Fruit fly (Drosophila melanogaster): ENCODE measurements around the gene CG14275.

Gene CG14275

DNA sequence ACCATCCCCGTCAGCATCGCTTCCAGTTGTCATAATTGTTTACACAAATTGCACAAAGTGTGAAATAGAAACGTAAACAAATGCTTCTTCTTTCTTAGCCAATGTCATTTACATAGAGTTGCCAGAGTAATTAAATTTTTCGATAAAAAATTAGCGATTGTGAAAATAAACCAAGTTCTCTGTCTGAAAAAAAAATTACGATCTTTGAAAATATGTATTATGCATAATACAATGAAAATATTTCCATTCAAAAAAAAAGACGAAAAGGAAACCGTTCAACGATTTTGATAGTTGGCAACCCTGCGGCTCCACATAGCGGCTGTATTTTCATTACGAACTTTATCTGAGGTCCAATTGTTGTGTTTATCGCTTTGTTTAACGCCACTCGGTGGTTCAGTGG, 16.2 kb upstream of the CG14275 start, which contains the start of the genes CG7810 and CG7806 (continued):
- TF ChIP-seq Nf-YB (GFP tag; optimal IDR thresholded peaks at IDR 0.05) (peak; percentile 80), BtbVII (GFP tag; optimal IDR thresholded peaks at IDR 0.05) (peak; percentile 86), CG7786 (GFP tag; optimal IDR thresholded peaks at IDR 0.05) (peak; percentile 86), ab (GFP tag; optimal IDR thresholded peaks at IDR 0.05) (peak; percentile 54), CG9876 (GFP tag; optimal IDR thresholded peaks at IDR 0.05) (peak; percentile 46), CG12391 (tag; optimal IDR thresholded peaks at IDR 0.05) (peak; percentile 95), psq (GFP tag; optimal IDR thresholded peaks at IDR 0.05) (peak; percentile 61), seq (GFP tag; IDR thresholded peaks at IDR 0.05) (peak; percentile 91), br (optimal IDR thresholded peaks at IDR 0.05) (no peak), amos (GFP tag; IDR thresholded peaks at IDR 0.05; ENCODE audit: partially characterized antibody) (no peak), Sin3A (optimal IDR thresholded peaks at IDR 0.05) (no peak), CG4707 (GFP tag; optimal IDR thresholded peaks at IDR 0.05) (peak; percentile 57), MBD-R2 (GFP tag; IDR thresholded peaks at IDR 0.05) (peak; percentile 97), hkb (optimal IDR thresholded peaks at IDR 0.05) (no peak), hkb (GFP tag; IDR thresholded peaks at IDR 0.05) (peak; percentile 95), CG15269 (tag; optimal IDR thresholded peaks at IDR 0.05) (peak; percentile 92), CG13287 (GFP tag; IDR thresholded peaks at IDR 0.05; ENCODE audit: partially characterized antibody) (peak; percentile 75), CG33557 (GFP tag; optimal IDR thresholded peaks at IDR 0.05) (peak; percentile 84), mirr (GFP tag; optimal IDR thresholded peaks at IDR 0.05) (peak; percentile 28), CG14667 (GFP tag; IDR thresholded peaks at IDR 0.05) (peak; percentile 73), CG7271 (tag; optimal IDR thresholded peaks at IDR 0.05) (peak; percentile 69), CG17568 (GFP tag; optimal IDR thresholded peaks at IDR 0.05) (no peak), pfk (GFP tag; optimal IDR thresholded peaks at IDR 0.05) (no peak), slou (GFP tag; optimal IDR thresholded peaks at IDR 0.05) (peak; percentile 52), sens (GFP tag) (peak; percentile 99), wdn (GFP tag; IDR thresholded peaks at IDR 0.05) (peak; percentile 86), da (GFP tag; optimal IDR thresholded peaks at IDR 0.05) (peak; percentile 80), luna (GFP tag; optimal IDR thresholded peaks at IDR 0.05) (peak; percentile 69), fd102C (GFP tag; optimal IDR thresholded peaks at IDR 0.05) (peak; percentile 8), gce (GFP tag; IDR thresholded peaks at IDR 0.05) (peak; percentile 77; the same call in 2 of the 3 replicates), Pdp1 (GFP tag; optimal IDR thresholded peaks at IDR 0.05) (peak; percentile 88 to 89), tna (GFP tag; IDR thresholded peaks at IDR 0.05; ENCODE audit: partially characterized antibody) (0 out of 2 replicates have a peak, but pooled peaks have one; percentile 38), ind (GFP tag; optimal IDR thresholded peaks at IDR 0.05) (peak; percentile 87), zen2 (GFP tag; IDR thresholded peaks at IDR 0.05; ENCODE audit: partially characterized antibody) (no peak), vfl (GFP tag; optimal IDR thresholded peaks at IDR 0.05) (peak; percentile 88), CG14860 (GFP tag; IDR thresholded peaks at IDR 0.05; ENCODE audit: partially characterized antibody) (no peak), CG10147 (GFP tag; optimal IDR thresholded peaks at IDR 0.05) (peak; percentile 84), wor (GFP tag; IDR thresholded peaks at IDR 0.05) (peak; percentile 75), Hey (tag; optimal IDR thresholded peaks at IDR 0.05) (no peak), nau (GFP tag; optimal IDR thresholded peaks at IDR 0.05) (no peak), Abd-B (GFP tag; optimal IDR thresholded peaks at IDR 0.05) (peak; percentile 89), CG6765 (GFP tag; optimal IDR thresholded peaks at IDR 0.05) (peak; percentile 82), D19A (tag; optimal IDR thresholded peaks at IDR 0.05) (peak; percentile 78), hb (GFP tag; IDR thresholded peaks at IDR 0.05; ENCODE audit: partially characterized antibody) (no peak), insv (GFP tag; optimal IDR thresholded peaks at IDR 0.05) (peak in 1 of 2 experiments; percentile 70), CG14710 (tag; optimal IDR thresholded peaks at IDR 0.05) (peak; percentile 92), Tbp (GFP tag; optimal IDR thresholded peaks at IDR 0.05) (no peak), bsh (GFP tag; optimal IDR thresholded peaks at IDR 0.05) (peak; percentile 55 to 93), H2.0 (GFP tag; IDR thresholded peaks at IDR 0.05) (peak; percentile 88), sc (optimal IDR thresholded peaks at IDR 0.05) (no peak), sc (GFP tag; optimal IDR thresholded peaks at IDR 0.05) (peak; percentile 69)

Measured in whole organism, embryonic.